Worm (Caenorhabditis elegans) whole organism, L2 larva: Measurements from ENCODE around the gene hsp-4.

Experiments
- C34F6.9 ChIP-seq: fragments of 150-350 bp; optimal IDR thresholded peaks from 2 replicates; lab custom pipeline; 2014; ENCODE audit warnings: missing biosample characterization, missing genetic modification characterization
- F13H6.1 ChIP-seq: sonication (generic microtip); optimal IDR thresholded peaks from 2 replicates; lab custom pipeline; 2016; ENCODE audit warnings: missing genetic modification characterization, missing compliant biosample characterization
- R02D3.7 ChIP-seq: fragments of 150-350 bp; optimal IDR thresholded peaks from 2 replicates; lab custom pipeline; 2014; ENCODE audit warnings: missing biosample characterization, missing genetic modification characterization
- Y55F3AM.14 ChIP-seq: fragments of 200-800 bp; sonication (Bioruptor generic); optimal IDR thresholded peaks from 2 replicates; lab custom pipeline; 2018; ENCODE audit warnings: mild to moderate bottlenecking, missing genetic modification characterization, missing compliant biosample characterization
- ZK546.5 ChIP-seq: sonication (generic microtip); optimal IDR thresholded peaks from 2 replicates; lab custom pipeline; 2017; ENCODE audit warnings: missing biosample characterization, missing genetic modification characterization
- alr-1 ChIP-seq: fragments of 150-350 bp; optimal IDR thresholded peaks from 2 replicates; lab custom pipeline; 2014; ENCODE audit warnings: missing biosample characterization, missing genetic modification characterization
- aly-2 ChIP-seq: fragments of 150-350 bp; optimal IDR thresholded peaks from 2 replicates; lab custom pipeline; 2014; ENCODE audit warnings: missing biosample characterization, missing genetic modification characterization
- ama-1 ChIP-seq: fragments of 150-350 bp; optimal IDR thresholded peaks from 2 replicates; lab custom pipeline; 2018; ENCODE audit warnings: inconsistent platforms
- blmp-1 ChIP-seq: sonication (generic microtip); optimal IDR thresholded peaks from 2 replicates; lab custom pipeline; 2017; ENCODE audit warnings: missing genetic modification characterization, mild to moderate bottlenecking, missing compliant biosample characterization, antibody characterized with exemption, moderate library complexity; ENCODE audit not compliant: insufficient read depth
- ceh-16 ChIP-seq: fragments of 150-350 bp; optimal IDR thresholded peaks from 2 replicates; lab custom pipeline; 2014; ENCODE audit warnings: missing biosample characterization, missing genetic modification characterization
- ceh-82 ChIP-seq: fragments of 150-350 bp; optimal IDR thresholded peaks from 2 replicates; lab custom pipeline; 2014; ENCODE audit warnings: missing biosample characterization, missing genetic modification characterization
- crh-2 ChIP-seq: sonication (generic microtip); optimal IDR thresholded peaks from 2 replicates; lab custom pipeline; 2017; ENCODE audit warnings: missing biosample characterization, missing genetic modification characterization
- dmd-4 ChIP-seq: sonication (generic microtip); optimal IDR thresholded peaks from 2 replicates; lab custom pipeline; 2017; ENCODE audit warnings: missing biosample characterization, missing genetic modification characterization
- egl-27 ChIP-seq: sonication (generic microtip); optimal IDR thresholded peaks from 3 replicates; lab custom pipeline; 2017; ENCODE audit warnings: missing biosample characterization, missing genetic modification reagents, missing genetic modification characterization
- elt-1 ChIP-seq: fragments of 150-350 bp; optimal IDR thresholded peaks from 2 replicates; lab custom pipeline; 2014; ENCODE audit warnings: missing biosample characterization, missing genetic modification characterization
- elt-3 ChIP-seq: sonication (generic microtip); optimal IDR thresholded peaks from 2 replicates; lab custom pipeline; 2017; ENCODE audit warnings: missing biosample characterization, missing genetic modification characterization
- fos-1 ChIP-seq: fragments of 150-350 bp; optimal IDR thresholded peaks from 2 replicates; lab custom pipeline; 2014; ENCODE audit warnings: missing biosample characterization, missing genetic modification characterization
- gmeb-1 ChIP-seq: fragments of 150-350 bp; optimal IDR thresholded peaks from 2 replicates; lab custom pipeline; 2014; ENCODE audit warnings: missing biosample characterization, missing genetic modification characterization
- lin-11 ChIP-seq: fragments of 150-350 bp; sonication (generic microtip); optimal IDR thresholded peaks from 2 replicates; lab custom pipeline; 2014; ENCODE audit warnings: missing biosample characterization, missing genetic modification characterization, inconsistent platforms, mixed read lengths
- lin-13 ChIP-seq: fragments of 150-350 bp; optimal IDR thresholded peaks from 2 replicates; lab custom pipeline; 2014; ENCODE audit warnings: missing biosample characterization, missing genetic modification reagents, missing genetic modification characterization
- lin-39 ChIP-seq: fragments of 150-350 bp; optimal IDR thresholded peaks from 2 replicates; lab custom pipeline; 2014; ENCODE audit warnings: missing biosample characterization, missing genetic modification reagents, missing genetic modification characterization
- lsy-2 ChIP-seq, 2 experiments: fragments of 150-350 bp in 1 of 2; sonication (generic microtip) in 1 of 2; optimal IDR thresholded peaks; 2 replicates each; lab custom pipeline; 2014 to 2017; ENCODE audit warnings: missing biosample characterization in 2 of 2, missing genetic modification characterization in 2 of 2
- mab-5 ChIP-seq: fragments of 150-350 bp; optimal IDR thresholded peaks from 2 replicates; lab custom pipeline; 2014; ENCODE audit warnings: missing biosample characterization, missing genetic modification characterization
- mbf-1 ChIP-seq: sonication (generic microtip); optimal IDR thresholded peaks from 2 replicates; lab custom pipeline; 2017; ENCODE audit warnings: missing biosample characterization, missing genetic modification characterization
- mdl-1 ChIP-seq, 2 experiments: fragments of 150-350 bp in 1 of 2; sonication (generic microtip) in 1 of 2; optimal IDR thresholded peaks; 2 replicates each; lab custom pipeline; 2017; ENCODE audit warnings: missing biosample characterization in 2 of 2, missing genetic modification characterization in 2 of 2
- nhr-10 ChIP-seq: sonication (generic microtip); optimal IDR thresholded peaks from 2 replicates; lab custom pipeline; 2017; ENCODE audit warnings: missing biosample characterization, missing genetic modification characterization
- nhr-11 ChIP-seq: fragments of 150-350 bp; optimal IDR thresholded peaks from 2 replicates; lab custom pipeline; 2014; ENCODE audit warnings: missing biosample characterization, missing genetic modification characterization
- nhr-12 ChIP-seq: fragments of 150-350 bp; optimal IDR thresholded peaks from 2 replicates; lab custom pipeline; 2014; ENCODE audit warnings: missing biosample characterization, missing genetic modification characterization
- nhr-129 ChIP-seq: fragments of 150-350 bp; optimal IDR thresholded peaks from 2 replicates; lab custom pipeline; 2014; ENCODE audit warnings: missing biosample characterization, missing genetic modification characterization
- nhr-21 ChIP-seq: fragments of 150-350 bp; optimal IDR thresholded peaks from 2 replicates; lab custom pipeline; 2014; ENCODE audit warnings: missing biosample characterization, missing genetic modification characterization
- nhr-23 ChIP-seq: fragments of 150-350 bp; optimal IDR thresholded peaks from 2 replicates; lab custom pipeline; 2014; ENCODE audit warnings: missing biosample characterization, missing genetic modification reagents, missing genetic modification characterization
- nhr-237 ChIP-seq: fragments of 150-350 bp; optimal IDR thresholded peaks from 2 replicates; lab custom pipeline; 2014; ENCODE audit warnings: missing biosample characterization, missing genetic modification characterization
- nhr-25 ChIP-seq: fragments of 150-350 bp; sonication (generic microtip); optimal IDR thresholded peaks from 3 replicates; lab custom pipeline; 2014; ENCODE audit warnings: missing biosample characterization, missing genetic modification characterization
- nhr-6 ChIP-seq: fragments of 150-350 bp; optimal IDR thresholded peaks from 2 replicates; lab custom pipeline; 2014; ENCODE audit warnings: missing biosample characterization, missing genetic modification characterization
- nhr-77 ChIP-seq: fragments of 150-350 bp; optimal IDR thresholded peaks from 2 replicates; lab custom pipeline; 2014; ENCODE audit warnings: missing biosample characterization, missing genetic modification characterization
- peb-1 ChIP-seq: fragments of 150-350 bp; optimal IDR thresholded peaks from 2 replicates; lab custom pipeline; 2014; ENCODE audit warnings: missing biosample characterization, missing genetic modification characterization
- sem-4 ChIP-seq: fragments of 150-350 bp; optimal IDR thresholded peaks from 2 replicates; lab custom pipeline; 2014; ENCODE audit warnings: missing biosample characterization, missing genetic modification reagents, missing genetic modification characterization
- skn-1 ChIP-seq: sonication (generic microtip); optimal IDR thresholded peaks from 2 replicates; lab custom pipeline; 2017; ENCODE audit warnings: missing biosample characterization, missing genetic modification characterization
- sma-3 ChIP-seq: sonication (generic microtip); optimal IDR thresholded peaks from 2 replicates; lab custom pipeline; 2016; ENCODE audit warnings: missing genetic modification reagents, missing genetic modification characterization, missing compliant biosample characterization
- sma-9 ChIP-seq, 2 experiments: fragments of 150-350 bp in 1 of 2; sonication (generic microtip) in 1 of 2; optimal IDR thresholded peaks; 2 replicates each; lab custom pipeline; 2014 to 2016; ENCODE audit warnings: missing genetic modification characterization in 2 of 2, mild to moderate bottlenecking in 1 of 2, missing biosample characterization in 1 of 2, missing compliant biosample characterization in 1 of 2, missing genetic modification reagents in 1 of 2, moderate library complexity in 1 of 2
- snpc-4 ChIP-seq: fragments of 150-350 bp; optimal IDR thresholded peaks from 2 replicates; lab custom pipeline; 2014; ENCODE audit warnings: missing biosample characterization, missing genetic modification characterization
- unc-39 ChIP-seq: fragments of 150-350 bp; optimal IDR thresholded peaks from 2 replicates; lab custom pipeline; 2014; ENCODE audit warnings: missing biosample characterization, missing genetic modification characterization
- unc-55 ChIP-seq: fragments of 150-350 bp; sonication (generic microtip); optimal IDR thresholded peaks from 3 replicates; lab custom pipeline; 2014; ENCODE audit warnings: missing biosample characterization, missing genetic modification reagents, missing genetic modification characterization
- unc-62 ChIP-seq: fragments of 150-350 bp; optimal IDR thresholded peaks from 2 replicates; lab custom pipeline; 2014; ENCODE audit warnings: missing biosample characterization, missing genetic modification reagents, missing genetic modification characterization
- zag-1 ChIP-seq: fragments of 150-350 bp; optimal IDR thresholded peaks from 2 replicates; lab custom pipeline; 2014; ENCODE audit warnings: missing biosample characterization, missing genetic modification characterization
- ztf-1 ChIP-seq: fragments of 200-800 bp; sonication (Bioruptor generic); conservative IDR thresholded peaks from 2 replicates; pipeline ENCODE4 v1.3.6; 2022; ENCODE audit warnings: missing genetic modification characterization, missing compliant biosample characterization
- ztf-11 ChIP-seq: sonication (generic microtip); optimal IDR thresholded peaks from 2 replicates; lab custom pipeline; 2017; ENCODE audit warnings: missing biosample characterization, missing genetic modification characterization
- ztf-4 ChIP-seq: fragments of 150-350 bp; optimal IDR thresholded peaks from 2 replicates; lab custom pipeline; 2014; ENCODE audit warnings: missing biosample characterization, missing genetic modification characterization

hsp-4 gene

DNA sequence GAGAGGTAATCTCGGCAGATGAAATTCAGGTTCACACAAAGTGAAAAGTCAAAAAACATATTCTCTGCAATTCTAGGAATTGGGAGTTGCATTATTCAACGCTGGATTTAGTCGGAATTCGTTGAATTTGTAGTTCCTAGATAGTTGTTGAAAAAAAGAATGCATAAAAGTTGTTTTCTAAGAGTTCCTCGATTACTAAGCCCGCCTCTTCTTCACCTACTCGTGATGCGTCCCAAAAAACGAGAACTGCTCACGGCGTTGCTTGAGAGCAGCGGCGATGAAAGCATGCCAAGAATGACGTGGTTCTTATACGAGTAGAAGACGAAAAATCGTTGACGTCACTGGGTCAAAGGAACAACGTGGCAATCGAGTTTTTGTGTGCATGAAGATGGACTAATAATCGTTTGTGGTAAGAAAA, 27.4 kb downstream of the hsp-4 start:
- TF ChIP-seq C34F6.9 (tag; lab: Kevin White, UChicago): peak; percentile 44
- TF ChIP-seq Y55F3AM.14 (GFP tag; lab: Kevin White, UChicago): no peak
- TF ChIP-seq lin-39: no peak
- TF ChIP-seq alr-1 (tag; lab: Kevin White, UChicago): no peak
- TF ChIP-seq F13H6.1 (tag; lab: Kevin White, UChicago): peak; percentile 23
- peak; percentile 55 for TF ChIP-seq unc-55 (GFP tag; lab: Kevin White, UChicago)
- TF ChIP-seq skn-1 (tag; lab: Kevin White, UChicago): no peak
- no peak for TF ChIP-seq nhr-25
- TF ChIP-seq nhr-21 (tag; lab: Kevin White, UChicago): no peak
- TF ChIP-seq sma-3 (GFP tag; lab: Kevin White, UChicago): no peak
- TF ChIP-seq R02D3.7 (tag; lab: Kevin White, UChicago): no peak
- TF ChIP-seq ztf-1: no peak
- TF ChIP-seq peb-1: no peak
- no peak for TF ChIP-seq gmeb-1 (tag; lab: Kevin White, UChicago)
- no peak for TF ChIP-seq nhr-77 (tag; lab: Kevin White, UChicago)
- TF ChIP-seq nhr-23 (tag; lab: Kevin White, UChicago): no peak
- no peak for TF ChIP-seq ztf-11 (tag; lab: Kevin White, UChicago)
- TF ChIP-seq sma-9 (GFP tag; optimal IDR thresholded peaks at IDR 0.05; lab: Kevin White, UChicago): peak; percentile 52
- no peak for TF ChIP-seq sma-9 (tag; optimal IDR thresholded peaks at IDR 0.05; lab: Kevin White, UChicago)
- TF ChIP-seq aly-2 (tag; lab: Kevin White, UChicago): no peak
- no peak for TF ChIP-seq nhr-10 (tag; lab: Kevin White, UChicago)
- TF ChIP-seq ztf-4 (tag; lab: Kevin White, UChicago): no peak
- TF ChIP-seq lin-13: no peak
- TF ChIP-seq unc-62: no peak
- no peak for TF ChIP-seq mdl-1 (tag; optimal IDR thresholded peaks at IDR 0.05; lab: Kevin White, UChicago)
- peak in 1 of 2 experiments; percentile 50 for TF ChIP-seq lsy-2 (tag; optimal IDR thresholded peaks at IDR 0.05; lab: Kevin White, UChicago)
- TF ChIP-seq fos-1 (tag; lab: Kevin White, UChicago): peak; percentile 4
- TF ChIP-seq ZK546.5 (tag; lab: Kevin White, UChicago): no peak
- no peak for TF ChIP-seq unc-39 (tag; lab: Kevin White, UChicago)
- TF ChIP-seq lin-11 (tag; lab: Kevin White, UChicago): no peak
- no peak for TF ChIP-seq nhr-6 (tag; lab: Kevin White, UChicago)
- no peak for TF ChIP-seq snpc-4
- TF ChIP-seq mab-5: no peak
- no peak for TF ChIP-seq ceh-82 (tag; lab: Kevin White, UChicago)
- no peak for TF ChIP-seq elt-3
- no peak for TF ChIP-seq zag-1 (tag; lab: Kevin White, UChicago)
- peak; percentile 25 for TF ChIP-seq nhr-129 (tag; lab: Kevin White, UChicago)
- no peak for TF ChIP-seq egl-27 (tag; lab: Kevin White, UChicago)
- TF ChIP-seq blmp-1: no peak
- peak; percentile 19 for TF ChIP-seq sem-4 (tag; lab: Kevin White, UChicago)
- TF ChIP-seq nhr-12 (tag; lab: Kevin White, UChicago): no peak
- TF ChIP-seq mbf-1 (tag; lab: Kevin White, UChicago): no peak
- no peak for TF ChIP-seq ceh-16 (tag; lab: Kevin White, UChicago)
- peak; percentile 86 for TF ChIP-seq crh-2 (tag; lab: Kevin White, UChicago)
- TF ChIP-seq nhr-237 (tag; lab: Kevin White, UChicago): no peak
- peak; percentile 16 for TF ChIP-seq ama-1
- no peak for TF ChIP-seq nhr-11
- TF ChIP-seq elt-1: no peak
- TF ChIP-seq dmd-4 (tag; lab: Kevin White, UChicago): no peak
